Worm (Caenorhabditis elegans): ENCODE results near the gene tut-2.
A peak's percentile ranks its signal among the peaks of the same experiment; 100 is the strongest.

Gene tut-2

ce11 chrV:10670817-10671216 is 12.8 kb downstream of the tut-2 start:
- TF ChIP-seq ceh-34 (tag; optimal IDR thresholded peaks at IDR 0.05) (peak; percentile 61), ttx-3 (tag; optimal IDR thresholded peaks at IDR 0.05) (no peak)

DNA sequence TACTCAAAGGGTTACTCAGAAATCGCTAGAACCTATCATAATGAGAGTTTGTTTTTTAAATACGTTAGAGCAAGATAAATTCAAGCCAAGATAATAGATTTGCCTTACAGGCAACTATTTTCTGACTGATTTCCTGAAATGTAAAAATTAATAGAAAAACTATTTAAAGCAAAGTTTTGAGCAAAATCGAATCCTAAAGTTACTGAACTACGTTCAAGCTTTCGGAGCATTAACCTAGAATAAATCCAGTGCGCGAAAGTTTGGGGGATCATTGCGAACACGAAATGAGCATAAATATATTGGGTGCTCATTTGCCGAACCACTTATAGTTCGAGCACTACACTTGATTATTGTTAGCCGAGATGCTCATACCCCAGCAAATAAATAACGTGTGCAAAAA is 13.6 kb downstream of the tut-2 start, which contains the start of gene ceh-22:
Gene ceh-22 (plus strand): TSS at position 301 of the 400 bp plus-strand sequence.
- TF ChIP-seq ceh-22 (tag; optimal IDR thresholded peaks at IDR 0.05), result peak; percentile 74
- TF ChIP-seq elt-4 (tag; optimal IDR thresholded peaks at IDR 0.05), result no peak

ce11 chrV:10672601-10673000 is 14.6 kb downstream of the tut-2 start:
- TF ChIP-seq pax-1 (tag; optimal IDR thresholded peaks at IDR 0.05) (no peak), K02D7.2 (tag; optimal IDR thresholded peaks at IDR 0.05) (no peak), mec-3 (tag; optimal IDR thresholded peaks at IDR 0.05; ENCODE audit: borderline replicate concordance) (no peak), unc-42 (tag; optimal IDR thresholded peaks at IDR 0.05) (no peak), C08G9.2 (tag; optimal IDR thresholded peaks at IDR 0.05) (peak; percentile 30), fax-1 (tag; optimal IDR thresholded peaks at IDR 0.05) (no peak), ceh-45 (GFP tag; IDR thresholded peaks at IDR 0.05) (no peak), tbx-2 (tag; optimal IDR thresholded peaks at IDR 0.05) (peak; percentile 48), nhr-11 (tag; optimal IDR thresholded peaks at IDR 0.05) (no peak), ref-2 (tag; optimal IDR thresholded peaks at IDR 0.05) (peak; percentile 31), hlh-30 (tag; optimal IDR thresholded peaks at IDR 0.05; ENCODE audit: insufficient read depth) (no peak), syd-9 (tag; optimal IDR thresholded peaks at IDR 0.05) (no peak), pat-9 (tag; optimal IDR thresholded peaks at IDR 0.05) (no peak), ceh-30 (tag; optimal IDR thresholded peaks at IDR 0.05) (no peak), lim-6 (tag; optimal IDR thresholded peaks at IDR 0.05) (no peak), ets-4 (tag; optimal IDR thresholded peaks at IDR 0.05) (peak; percentile 22), che-1 (tag; optimal IDR thresholded peaks at IDR 0.05) (no peak), odd-2 (tag; optimal IDR thresholded peaks at IDR 0.05) (no peak), ceh-22 (tag; optimal IDR thresholded peaks at IDR 0.05) (peak; percentile 100), nfya-1 (tag; optimal IDR thresholded peaks at IDR 0.05) (no peak), ceh-2 (tag; optimal IDR thresholded peaks at IDR 0.05) (no peak), ama-1 (optimal IDR thresholded peaks at IDR 0.05) (no peak), unc-3 (GFP tag; conservative IDR thresholded peaks at IDR 0.05) (no peak), unc-3 (tag; optimal IDR thresholded peaks at IDR 0.05) (no peak), pha-2 (tag; optimal IDR thresholded peaks at IDR 0.05) (no peak), ceh-34 (tag; optimal IDR thresholded peaks at IDR 0.05) (peak; percentile 30)

- no peak for TF ChIP-seq pat-9 (tag; optimal IDR thresholded peaks at IDR 0.05)
- TF ChIP-seq unc-42 (tag; optimal IDR thresholded peaks at IDR 0.05), result peak; percentile 73
- TF ChIP-seq hlh-13 (GFP tag; optimal IDR thresholded peaks at IDR 0.05), result no peak
Measured at ce11 chrV:10675978-10676377, 17.9 kb downstream of the tut-2 start.

- TF ChIP-seq ceh-48 (tag; optimal IDR thresholded peaks at IDR 0.05) (no peak), unc-55 (GFP tag; optimal IDR thresholded peaks at IDR 0.05) (no peak), ceh-45 (GFP tag; IDR thresholded peaks at IDR 0.05) (no peak), ceh-18 (tag; optimal IDR thresholded peaks at IDR 0.05) (peak; percentile 7), F13H6.1 (tag; optimal IDR thresholded peaks at IDR 0.05) (no peak), ceh-31 (tag; optimal IDR thresholded peaks at IDR 0.05) (peak; percentile 39), mec-3 (tag; optimal IDR thresholded peaks at IDR 0.05; ENCODE audit: borderline replicate concordance) (no peak), hlh-30 (tag; optimal IDR thresholded peaks at IDR 0.05; ENCODE audit: insufficient read depth) (no peak), pqm-1 (tag; optimal IDR thresholded peaks at IDR 0.05) (no peak), ceh-34 (tag; optimal IDR thresholded peaks at IDR 0.05) (no peak), unc-42 (tag; optimal IDR thresholded peaks at IDR 0.05) (peak; percentile 20), K02D7.2 (tag; optimal IDR thresholded peaks at IDR 0.05) (no peak), odd-2 (tag; optimal IDR thresholded peaks at IDR 0.05) (no peak), npax-4 (tag; optimal IDR thresholded peaks at IDR 0.05) (no peak), Y22D7AL.16 (tag; optimal IDR thresholded peaks at IDR 0.05) (no peak), rnt-1 (tag; optimal IDR thresholded peaks at IDR 0.05) (no peak), sox-2 (GFP tag; IDR thresholded peaks at IDR 0.05) (no peak), lim-6 (tag; optimal IDR thresholded peaks at IDR 0.05) (no peak), ets-4 (tag; optimal IDR thresholded peaks at IDR 0.05) (no peak), T23F11.4 (GFP tag; optimal IDR thresholded peaks at IDR 0.05) (no peak), ceh-30 (tag; optimal IDR thresholded peaks at IDR 0.05) (no peak), che-1 (tag; optimal IDR thresholded peaks at IDR 0.05) (no peak), nfya-1 (tag; optimal IDR thresholded peaks at IDR 0.05) (peak; percentile 28), ceh-6 (GFP tag; optimal IDR thresholded peaks at IDR 0.05) (no peak), fax-1 (tag; optimal IDR thresholded peaks at IDR 0.05) (no peak), eyg-1 (tag; optimal IDR thresholded peaks at IDR 0.05) (no peak), unc-3 (GFP tag; conservative IDR thresholded peaks at IDR 0.05) (no peak), unc-3 (tag; optimal IDR thresholded peaks at IDR 0.05) (no peak), fkh-10 (GFP tag; optimal IDR thresholded peaks at IDR 0.05) (no peak), sox-4 (tag; optimal IDR thresholded peaks at IDR 0.05) (no peak)
Measured at ce11 chrV:10677459-10677858, 19.4 kb downstream of the tut-2 start.

Data from whole organism, late embryonic.